Worm (Caenorhabditis elegans) whole organism, L3 larva: Measurements from ENCODE around the gene Y55F3AM.5.

Source experiments
- ama-1 ChIP-seq: fragments of 150-350 bp; optimal IDR thresholded peaks from 2 replicates; lab custom pipeline; 2018
- ceh-9 ChIP-seq: sonication (generic microtip); optimal IDR thresholded peaks from 2 replicates; lab custom pipeline; 2018; ENCODE audit warnings: missing biosample characterization, missing genetic modification characterization
- nhr-11 ChIP-seq: fragments of 150-350 bp; optimal IDR thresholded peaks from 2 replicates; lab custom pipeline; 2014; ENCODE audit warnings: missing biosample characterization, missing genetic modification characterization
- nhr-237 ChIP-seq: fragments of 150-350 bp; optimal IDR thresholded peaks from 2 replicates; lab custom pipeline; 2014; ENCODE audit warnings: missing biosample characterization, missing genetic modification characterization
- pha-4 ChIP-seq: fragments of 150-350 bp; optimal IDR thresholded peaks from 2 replicates; lab custom pipeline; 2014; ENCODE audit warnings: missing biosample characterization, missing genetic modification reagents, missing genetic modification characterization
- zag-1 ChIP-seq: fragments of 150-350 bp; optimal IDR thresholded peaks from 2 replicates; lab custom pipeline; 2014; ENCODE audit warnings: missing biosample characterization, missing genetic modification characterization
- ztf-11 ChIP-seq: fragments of 150-350 bp; optimal IDR thresholded peaks from 2 replicates; lab custom pipeline; 2014; ENCODE audit warnings: missing biosample characterization, missing genetic modification characterization
- ztf-4 ChIP-seq: fragments of 150-350 bp; optimal IDR thresholded peaks from 2 replicates; lab custom pipeline; 2014; ENCODE audit warnings: missing biosample characterization, missing genetic modification characterization

ce11 chrIV:949940-950592, 48.9 kb upstream of the Y55F3AM.5 start:
- TF ChIP-seq ztf-4 (no peak), pha-4 (tag; lab: Kevin White, UChicago) (no peak), nhr-11 (tag; lab: Kevin White, UChicago) (no peak), zag-1 (tag; lab: Kevin White, UChicago) (no peak), nhr-237 (no peak), ama-1 (lab: Kevin White, UChicago) (no peak), ztf-11 (tag; lab: Kevin White, UChicago) (no peak), ceh-9 (tag; lab: Kevin White, UChicago) (no peak)
